Worm (Caenorhabditis elegans) whole organism, midembryonic: ENCODE measurements around the gene F07C4.11.

ENCODE experiments used
- T22C8.4 ChIP-seq: fragments of 200-800 bp; sonication (Bioruptor generic); IDR thresholded peaks from 2 replicates; pipeline ENCODE4 v1.3.6; 2022; ENCODE audit warnings: missing genetic modification characterization, missing compliant biosample characterization
- cog-1 ChIP-seq: sonication (generic microtip); optimal IDR thresholded peaks from 2 replicates; lab custom pipeline; 2016; ENCODE audit warnings: missing genetic modification characterization, missing compliant biosample characterization
- flt-1 ChIP-seq: fragments of 200-800 bp; sonication (Bioruptor generic); IDR thresholded peaks from 2 replicates; pipeline ENCODE4 v1.3.6; 2022; ENCODE audit warnings: missing genetic modification characterization, missing compliant biosample characterization
- klf-2 ChIP-seq: fragments of 200-800 bp; sonication (Bioruptor generic); conservative IDR thresholded peaks from 2 replicates; pipeline ENCODE4 v1.3.6; 2022; ENCODE audit warnings: missing genetic modification reagents, missing genetic modification characterization, missing compliant biosample characterization
- med-1 ChIP-seq: sonication (generic microtip); optimal IDR thresholded peaks from 2 replicates; lab custom pipeline; 2017; ENCODE audit warnings: missing genetic modification characterization, mild to moderate bottlenecking, missing compliant biosample characterization, antibody characterized with exemption, missing genetic modification reagents; ENCODE audit not compliant: insufficient read depth
- ref-1 ChIP-seq: fragments of 200-800 bp; sonication (Bioruptor generic); conservative IDR thresholded peaks from 2 replicates; pipeline ENCODE4 v1.3.6; 2022; ENCODE audit warnings: missing genetic modification reagents, missing genetic modification characterization, missing compliant biosample characterization
- tab-1 ChIP-seq: fragments of 200-800 bp; sonication (Bioruptor generic); IDR thresholded peaks from 2 replicates; pipeline ENCODE4 v1.3.6; 2022; ENCODE audit warnings: missing genetic modification characterization, missing compliant biosample characterization
- ztf-23 ChIP-seq: fragments of 200-800 bp; sonication (Bioruptor generic); IDR thresholded peaks from 2 replicates; pipeline ENCODE4 v1.3.6; 2022; ENCODE audit warnings: missing genetic modification reagents, missing genetic modification characterization, missing compliant biosample characterization
- ztf-29 ChIP-seq: fragments of 200-800 bp; sonication (Bioruptor generic); IDR thresholded peaks from 2 replicates; pipeline ENCODE4 v1.3.6; 2022; ENCODE audit warnings: missing genetic modification reagents, missing genetic modification characterization, missing compliant biosample characterization

The F07C4.11 gene

DNA sequence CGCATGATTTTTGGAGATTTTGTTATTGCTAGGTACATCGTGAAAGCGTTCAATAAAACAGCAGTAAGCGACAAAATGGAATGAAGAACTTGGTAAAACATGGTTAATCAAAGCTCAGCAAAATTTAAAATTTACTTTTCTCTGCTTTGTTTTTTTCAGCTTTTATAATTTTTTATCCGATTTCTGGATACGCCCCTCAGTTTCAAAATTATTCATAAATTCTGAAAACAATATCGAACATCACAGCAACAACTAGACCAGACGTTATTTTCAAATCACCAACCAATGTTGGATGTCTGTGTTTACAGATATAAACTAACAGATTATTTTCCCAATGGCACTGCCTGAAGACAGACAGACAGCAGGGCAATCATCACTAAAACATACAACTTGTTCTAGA, 8.7 kb downstream of the F07C4.11 start, which contains the start of gene srd-31:
TSS of gene srd-31 (minus strand) at position 101 of the 400 bp plus-strand sequence.
- no peak for TF ChIP-seq tab-1 (GFP tag; lab: Robert Waterston, UW)
- TF ChIP-seq med-1 (GFP tag; lab: Kevin White, UChicago), result no peak
- TF ChIP-seq ztf-29 (GFP tag; lab: Robert Waterston, UW), result no peak
- TF ChIP-seq flt-1 (GFP tag; lab: Robert Waterston, UW), result no peak
- no peak for TF ChIP-seq ztf-23 (GFP tag; lab: Robert Waterston, UW)
- TF ChIP-seq cog-1 (tag; lab: Kevin White, UChicago), result no peak
- TF ChIP-seq klf-2 (GFP tag; lab: Robert Waterston, UW), result no peak
- TF ChIP-seq T22C8.4 (GFP tag; lab: Robert Waterston, UW), result no peak
- no peak for TF ChIP-seq ref-1 (GFP tag; lab: Robert Waterston, UW)

DNA sequence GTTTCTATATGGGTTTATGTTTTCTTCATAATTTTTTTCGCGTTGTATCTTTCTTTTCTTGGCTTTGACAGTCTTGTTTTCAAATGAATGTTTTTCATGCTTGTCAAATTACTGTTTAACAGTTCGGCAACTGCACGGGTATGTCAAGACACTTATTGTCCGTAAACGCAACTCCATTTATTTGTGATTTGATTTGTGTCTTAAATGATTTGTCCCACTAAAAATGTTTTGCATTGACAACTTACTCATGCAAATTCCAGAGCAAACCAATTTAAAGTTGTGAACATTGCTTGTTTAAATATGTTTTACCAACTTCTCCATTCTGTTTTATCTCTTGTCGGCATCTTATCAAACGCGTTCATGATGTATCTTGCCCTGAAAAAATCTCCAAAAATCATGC, 11.6 kb downstream of the F07C4.11 start, which contains the start of gene srd-25:
TSS of gene srd-25 (plus strand) at position 301 of the 400 bp plus-strand sequence.
- TF ChIP-seq tab-1 (GFP tag; lab: Robert Waterston, UW), result no peak
- no peak for TF ChIP-seq ztf-23 (GFP tag; lab: Robert Waterston, UW)
- no peak for TF ChIP-seq med-1 (GFP tag; lab: Kevin White, UChicago)
- TF ChIP-seq cog-1 (tag; lab: Kevin White, UChicago), result no peak
- no peak for TF ChIP-seq flt-1 (GFP tag; lab: Robert Waterston, UW)
- no peak for TF ChIP-seq ref-1 (GFP tag; lab: Robert Waterston, UW)
- TF ChIP-seq ztf-29 (GFP tag; lab: Robert Waterston, UW), result no peak
- TF ChIP-seq klf-2 (GFP tag; lab: Robert Waterston, UW), result no peak
- no peak for TF ChIP-seq T22C8.4 (GFP tag; lab: Robert Waterston, UW)

DNA sequence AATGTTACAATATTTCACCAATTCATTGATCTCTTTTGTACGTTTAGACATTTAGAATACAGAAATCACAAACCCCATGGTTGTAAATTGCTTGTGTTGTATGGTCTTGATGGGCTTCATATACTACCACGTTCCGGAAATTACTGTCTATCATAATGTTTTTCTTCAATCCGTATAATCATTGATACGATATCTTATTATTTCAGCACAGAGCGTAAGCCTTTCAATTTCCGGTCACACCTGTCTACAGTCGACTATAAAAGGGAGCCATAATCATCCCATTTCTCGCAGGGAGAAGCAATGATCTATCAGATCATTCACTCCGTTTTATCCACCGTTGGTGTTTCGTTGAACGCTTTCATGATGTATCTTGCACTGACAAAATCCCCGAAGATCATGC, 13.8 kb downstream of the F07C4.11 start, which contains the start of gene srd-30:
TSS of gene srd-30 (plus strand) at position 301 of the 400 bp plus-strand sequence.
- TF ChIP-seq T22C8.4 (GFP tag; lab: Robert Waterston, UW) (no peak), flt-1 (GFP tag; lab: Robert Waterston, UW) (no peak), ref-1 (GFP tag; lab: Robert Waterston, UW) (no peak), cog-1 (tag; lab: Kevin White, UChicago) (no peak), klf-2 (GFP tag; lab: Robert Waterston, UW) (no peak), tab-1 (GFP tag; lab: Robert Waterston, UW) (no peak), med-1 (GFP tag; lab: Kevin White, UChicago) (no peak), ztf-29 (GFP tag; lab: Robert Waterston, UW) (no peak), ztf-23 (GFP tag; lab: Robert Waterston, UW) (no peak)

DNA sequence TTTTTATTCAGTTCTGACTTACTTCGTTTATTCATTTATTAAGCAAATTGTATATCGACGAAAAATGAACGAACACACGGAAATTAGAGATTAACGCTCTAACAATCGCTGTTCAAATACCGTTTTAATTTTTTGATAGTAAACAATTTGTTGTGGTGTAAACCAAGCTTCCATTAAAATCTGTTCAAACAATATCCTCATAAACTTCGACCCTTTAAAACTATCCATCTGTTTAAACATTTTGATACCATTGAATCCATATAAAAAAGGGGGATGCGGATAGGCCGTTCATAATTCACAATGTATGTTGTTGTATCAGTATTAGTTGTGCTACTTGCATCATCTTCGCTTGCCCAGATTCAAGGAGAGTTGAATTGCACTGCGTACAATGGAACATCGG, 16.8 kb downstream of the F07C4.11 start, which contains the start of gene F07C4.6:
TSS of gene F07C4.6 (plus strand) at position 301 of the 400 bp plus-strand sequence.
- TF ChIP-seq ref-1 (GFP tag; lab: Robert Waterston, UW), result no peak
- no peak for TF ChIP-seq ztf-23 (GFP tag; lab: Robert Waterston, UW)
- TF ChIP-seq cog-1 (tag; lab: Kevin White, UChicago), result no peak

DNA sequence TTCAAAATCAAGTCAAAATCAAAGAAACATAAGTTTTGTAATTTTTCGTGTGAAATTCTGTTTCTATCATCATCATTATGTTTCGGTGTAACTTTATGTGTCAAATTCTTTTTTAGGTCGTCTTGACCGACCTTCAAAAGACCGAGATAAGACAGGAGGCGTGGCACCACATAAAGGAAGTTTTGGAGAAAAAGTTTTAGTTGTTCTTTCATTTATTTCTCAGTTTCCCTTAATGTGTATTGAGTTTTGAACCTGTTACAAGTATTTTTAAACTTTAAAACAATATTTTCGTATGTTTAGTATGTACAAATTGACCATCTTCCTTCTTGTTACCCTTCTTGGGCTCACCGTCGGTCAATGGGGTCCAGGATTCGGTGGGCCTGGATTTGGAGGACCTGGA, 18.7 kb downstream of the F07C4.11 start, which contains the start of gene grsp-4:
TSS of gene grsp-4 (plus strand) at position 301 of the 400 bp plus-strand sequence.
- TF ChIP-seq tab-1 (GFP tag; lab: Robert Waterston, UW), result no peak
- TF ChIP-seq T22C8.4 (GFP tag; lab: Robert Waterston, UW), result no peak
- no peak for TF ChIP-seq flt-1 (GFP tag; lab: Robert Waterston, UW)
- no peak for TF ChIP-seq ref-1 (GFP tag; lab: Robert Waterston, UW)
- TF ChIP-seq cog-1 (tag; lab: Kevin White, UChicago), result no peak
- no peak for TF ChIP-seq med-1 (GFP tag; lab: Kevin White, UChicago)
- no peak for TF ChIP-seq ztf-23 (GFP tag; lab: Robert Waterston, UW)
- no peak for TF ChIP-seq klf-2 (GFP tag; lab: Robert Waterston, UW)
- no peak for TF ChIP-seq ztf-29 (GFP tag; lab: Robert Waterston, UW)

DNA sequence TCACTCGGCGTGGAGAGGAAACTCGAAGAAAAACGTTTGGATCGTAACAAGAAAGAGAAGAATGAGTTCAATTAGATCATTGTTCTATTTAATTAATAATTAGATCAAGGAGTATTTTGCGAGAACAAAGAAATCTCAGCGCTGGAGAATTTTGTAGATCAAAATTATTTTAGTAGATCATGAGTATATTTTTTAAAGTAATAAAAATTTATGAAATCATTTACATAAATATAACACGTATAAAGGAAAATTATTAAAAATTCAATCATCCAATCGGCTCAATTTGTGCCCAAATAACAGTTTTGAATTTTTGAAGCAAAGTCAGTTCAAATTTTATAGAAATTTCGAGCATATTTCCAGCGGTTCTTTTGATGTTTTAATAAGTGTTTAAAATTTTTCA, 19.2 kb downstream of the F07C4.11 start, which contains the start of gene C50E3.13:
TSS of gene C50E3.13 (minus strand) at position 101 of the 400 bp plus-strand sequence.
- TF ChIP-seq klf-2 (GFP tag; lab: Robert Waterston, UW) (no peak), T22C8.4 (GFP tag; lab: Robert Waterston, UW) (no peak), ztf-23 (GFP tag; lab: Robert Waterston, UW) (no peak)

DNA sequence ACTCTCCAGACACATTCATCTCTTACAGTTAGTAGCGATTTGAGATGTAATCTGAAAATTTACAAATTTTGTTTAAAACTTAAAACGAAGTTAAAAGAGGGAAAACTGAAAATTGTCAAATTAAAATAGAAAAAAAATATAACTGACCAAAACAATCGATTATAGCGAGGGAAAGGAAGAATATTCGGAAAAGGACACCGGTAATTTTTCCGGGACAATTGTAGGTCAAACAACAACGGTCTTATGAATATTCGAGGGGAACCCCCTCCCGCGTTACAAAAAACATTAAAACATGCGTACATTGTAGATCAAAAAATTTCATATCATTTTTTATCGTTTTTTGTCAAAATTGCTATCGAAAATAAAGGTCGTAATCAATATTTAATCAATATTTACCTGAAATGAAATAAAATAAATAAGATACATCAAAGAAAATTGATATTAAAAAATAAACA, 21.3 kb downstream of the F07C4.11 start, which contains the start of gene C50E3.12:
TSS of gene C50E3.12 (minus strand) at position 51 of the 455 bp plus-strand sequence.
- no peak for TF ChIP-seq T22C8.4 (GFP tag; lab: Robert Waterston, UW)
- no peak for TF ChIP-seq cog-1 (tag; lab: Kevin White, UChicago)

DNA sequence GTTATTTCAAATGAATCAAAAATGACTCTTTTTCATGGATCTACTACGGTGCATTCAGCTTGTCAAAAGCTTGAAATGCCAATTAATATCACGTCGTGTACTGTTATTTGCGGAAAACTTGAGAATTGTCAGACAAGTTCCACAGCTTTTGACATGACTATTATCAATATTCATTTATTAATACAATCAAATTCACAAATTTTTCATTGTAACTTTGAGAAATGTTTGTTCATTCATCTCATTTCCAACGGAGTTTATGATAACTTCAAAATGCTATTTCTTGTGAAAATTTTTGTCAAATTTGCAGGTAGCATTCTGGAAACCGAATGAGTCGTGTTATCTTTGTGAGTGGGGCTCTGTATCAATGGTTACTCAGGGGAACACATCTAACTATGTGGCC, 25.2 kb downstream of the F07C4.11 start, which contains the start of gene C50E3.15:
TSS of gene C50E3.15 (plus strand) at position 301 of the 400 bp plus-strand sequence.
- TF ChIP-seq cog-1 (tag; lab: Kevin White, UChicago) (no peak), ztf-29 (GFP tag; lab: Robert Waterston, UW) (no peak), T22C8.4 (GFP tag; lab: Robert Waterston, UW) (no peak), tab-1 (GFP tag; lab: Robert Waterston, UW) (no peak), ref-1 (GFP tag; lab: Robert Waterston, UW) (no peak), klf-2 (GFP tag; lab: Robert Waterston, UW) (no peak), med-1 (GFP tag; lab: Kevin White, UChicago) (no peak), ztf-23 (GFP tag; lab: Robert Waterston, UW) (no peak), flt-1 (GFP tag; lab: Robert Waterston, UW) (no peak)

DNA sequence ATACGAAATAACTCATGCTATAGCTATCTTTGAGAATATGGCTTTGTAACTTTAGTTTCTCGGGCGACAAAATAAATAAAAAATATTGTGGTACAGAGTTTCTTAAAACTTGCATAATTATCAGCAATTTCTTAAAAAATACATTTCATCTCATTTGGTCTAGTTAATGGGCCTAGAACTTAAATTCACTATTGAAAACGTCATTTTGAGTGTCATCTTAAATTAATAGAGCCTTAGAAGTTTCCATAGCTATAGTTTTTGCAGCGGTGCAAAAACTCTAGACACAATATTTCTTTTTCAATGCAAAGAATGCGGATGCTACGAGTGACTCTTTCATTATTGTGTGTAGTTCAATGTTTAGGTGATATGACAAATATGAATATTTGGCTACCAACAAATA, 31.3 kb downstream of the F07C4.11 start, which contains the start of gene clec-215:
TSS of gene clec-215 (plus strand) at position 301 of the 400 bp plus-strand sequence.
- no peak for TF ChIP-seq flt-1 (GFP tag; lab: Robert Waterston, UW)
- no peak for TF ChIP-seq T22C8.4 (GFP tag; lab: Robert Waterston, UW)
- TF ChIP-seq ztf-29 (GFP tag; lab: Robert Waterston, UW), result no peak
- TF ChIP-seq klf-2 (GFP tag; lab: Robert Waterston, UW), result no peak
- TF ChIP-seq med-1 (GFP tag; lab: Kevin White, UChicago), result no peak
- TF ChIP-seq tab-1 (GFP tag; lab: Robert Waterston, UW), result no peak
- TF ChIP-seq cog-1 (tag; lab: Kevin White, UChicago), result no peak
- no peak for TF ChIP-seq ztf-23 (GFP tag; lab: Robert Waterston, UW)
- no peak for TF ChIP-seq ref-1 (GFP tag; lab: Robert Waterston, UW)
